Worm (Caenorhabditis elegans): ENCODE results near the gene F48E8.3.

- TF ChIP-seq nhr-90 (tag; optimal IDR thresholded peaks at IDR 0.05; ENCODE audit: poor library complexity), result no peak
- no peak for TF ChIP-seq nhr-11 (tag; optimal IDR thresholded peaks at IDR 0.05)
- TF ChIP-seq egl-27 (tag; optimal IDR thresholded peaks at IDR 0.05), result no peak
- no peak for TF ChIP-seq ama-1 (optimal IDR thresholded peaks at IDR 0.05)
- TF ChIP-seq unc-62 (GFP tag; optimal IDR thresholded peaks at IDR 0.05), result no peak
Observed at ce11 chrIII:5478011-5478410, 16.8 kb downstream of the F48E8.3 start, which contains the start of gene R02F2.10.
